Fruit fly (Drosophila melanogaster) whole organism, embryonic: ENCODE measurements around the gene Nup98-96.

ENCODE experiments used
- ATbp ChIP-seq: fragments of 200-800 bp; sonication (Bioruptor generic); optimal IDR thresholded peaks from 2 replicates; lab custom pipeline; 2017; ENCODE audit warnings: missing biosample characterization, mild to moderate bottlenecking, missing genetic modification characterization, missing genetic modification reagents
- Abd-B ChIP-seq: fragments of 200-800 bp; sonication (Bioruptor generic); optimal IDR thresholded peaks from 2 replicates; lab custom pipeline; 2018; ENCODE audit warnings: missing biosample characterization, mild to moderate bottlenecking, missing genetic modification characterization, moderate library complexity
- Ada2b ChIP-seq: fragments of 200-800 bp; sonication (Bioruptor generic); IDR thresholded peaks from 2 replicates; pipeline ENCODE4 v1.3.6; 2022; ENCODE audit warnings: missing biosample characterization, missing genetic modification characterization
- CG11504 ChIP-seq: fragments of 200-800 bp; sonication (Bioruptor generic); optimal IDR thresholded peaks from 3 replicates; lab custom pipeline; 2019; ENCODE audit warnings: missing biosample characterization, mild to moderate bottlenecking, missing genetic modification characterization, moderate library complexity
- CG11560 ChIP-seq: fragments of 200-800 bp; sonication (Bioruptor generic); IDR thresholded peaks from 3 replicates; pipeline ENCODE4 v1.3.6; 2022; ENCODE audit warnings: missing biosample characterization, missing genetic modification characterization
- CG12299 ChIP-seq: fragments of 200-800 bp; sonication (Bioruptor generic); optimal IDR thresholded peaks from 2 replicates; lab custom pipeline; 2018; ENCODE audit warnings: missing biosample characterization, mild to moderate bottlenecking, missing genetic modification characterization
- CG15601 ChIP-seq: fragments of 200-800 bp; sonication (Bioruptor generic); optimal IDR thresholded peaks from 3 replicates; lab custom pipeline; 2019; ENCODE audit warnings: missing biosample characterization, mild to moderate bottlenecking, missing genetic modification characterization, moderate library complexity
- CG16815 ChIP-seq: fragments of 200-800 bp; sonication (Bioruptor generic); optimal IDR thresholded peaks from 3 replicates; lab custom pipeline; 2017; ENCODE audit warnings: missing biosample characterization, mild to moderate bottlenecking, missing genetic modification characterization
- CG18011 ChIP-seq: fragments of 200-800 bp; sonication (Bioruptor generic); optimal IDR thresholded peaks from 2 replicates; lab custom pipeline; 2017; ENCODE audit warnings: missing biosample characterization, missing genetic modification characterization, mild to moderate bottlenecking, moderate library complexity, missing genotype
- CG18764 ChIP-seq: fragments of 200-800 bp; sonication (Bioruptor generic); optimal IDR thresholded peaks from 3 replicates; lab custom pipeline; 2016; ENCODE audit warnings: missing biosample characterization, missing genetic modification characterization
- CG2202 ChIP-seq: fragments of 200-800 bp; sonication (Bioruptor generic); optimal IDR thresholded peaks from 2 replicates; lab custom pipeline; 2018; ENCODE audit warnings: missing biosample characterization, mild to moderate bottlenecking, missing genetic modification characterization
- CG30431 ChIP-seq: fragments of 200-800 bp; sonication (Bioruptor generic); optimal IDR thresholded peaks from 2 replicates; lab custom pipeline; 2017; ENCODE audit warnings: missing biosample characterization, missing genetic modification characterization
- CG42726 ChIP-seq: fragments of 200-800 bp; sonication (Bioruptor generic); IDR thresholded peaks from 2 replicates; pipeline ENCODE4 v1.3.6; 2022; ENCODE audit warnings: missing biosample characterization, missing genetic modification characterization; ENCODE audit not compliant: partially characterized antibody
- CG4404 ChIP-seq: fragments of 200-800 bp; sonication (Bioruptor generic); IDR thresholded peaks from 2 replicates; pipeline ENCODE4 v1.3.6; 2022; ENCODE audit warnings: missing biosample characterization, missing genetic modification characterization
- CG4424 ChIP-seq: fragments of 200-800 bp; sonication (Bioruptor generic); optimal IDR thresholded peaks from 3 replicates; lab custom pipeline; 2016; ENCODE audit warnings: missing biosample characterization, missing genetic modification characterization
- CG8924 ChIP-seq: fragments of 200-800 bp; optimal IDR thresholded peaks from 3 replicates; lab custom pipeline; 2019; ENCODE audit warnings: missing biosample characterization, mild to moderate bottlenecking, missing genetic modification characterization, moderate library complexity
- CG9876 ChIP-seq: fragments of 200-800 bp; sonication (Bioruptor generic); optimal IDR thresholded peaks from 2 replicates; lab custom pipeline; 2016; ENCODE audit warnings: missing biosample characterization, missing genetic modification characterization
- CG9932 ChIP-seq: fragments of 200-800 bp; sonication (Bioruptor generic); IDR thresholded peaks from 2 replicates; pipeline ENCODE4 v1.3.6; 2022; ENCODE audit warnings: missing biosample characterization, missing genetic modification characterization
- Dad ChIP-seq: fragments of 200-800 bp; sonication (Bioruptor generic); optimal IDR thresholded peaks from 3 replicates; lab custom pipeline; 2016; ENCODE audit warnings: missing biosample characterization, missing genetic modification characterization
- Dfd ChIP-seq, 2 experiments: fragments of >200 bp; optimal IDR thresholded peaks; 2 replicates each; lab custom pipeline; 2017; ENCODE audit warnings: missing biosample characterization in 2 of 2, missing genetic modification characterization in 2 of 2
- Dp ChIP-seq: fragments of 200-800 bp; sonication (Bioruptor generic); optimal IDR thresholded peaks from 2 replicates; lab custom pipeline; 2018; ENCODE audit warnings: missing biosample characterization, mild to moderate bottlenecking, missing genetic modification characterization, moderate library complexity
- E2f2 ChIP-seq: fragments of 200-800 bp; sonication (Bioruptor generic); IDR thresholded peaks from 2 replicates; pipeline ENCODE4 v1.3.6; 2022; ENCODE audit warnings: missing biosample characterization, missing genetic modification characterization
- Hmx ChIP-seq: fragments of 200-800 bp; sonication (Bioruptor generic); optimal IDR thresholded peaks from 2 replicates; lab custom pipeline; 2016; ENCODE audit warnings: missing biosample characterization, missing genetic modification characterization
- Hr3 ChIP-seq: fragments of 200-800 bp; sonication (Bioruptor generic); optimal IDR thresholded peaks from 3 replicates; lab custom pipeline; 2016; ENCODE audit warnings: missing biosample characterization, missing genetic modification characterization
- Mes4 ChIP-seq: fragments of 200-800 bp; sonication (Bioruptor generic); optimal IDR thresholded peaks from 2 replicates; lab custom pipeline; 2016; ENCODE audit warnings: missing biosample characterization, missing genetic modification characterization
- NC2α ChIP-seq: fragments of 200-800 bp; sonication (Bioruptor generic); optimal IDR thresholded peaks from 2 replicates; lab custom pipeline; 2016; ENCODE audit warnings: missing biosample characterization, missing genetic modification characterization
- Pdp1 ChIP-seq, 2 experiments: fragments of 200-800 bp; sonication (Bioruptor generic); optimal IDR thresholded peaks; 3 replicates each; lab custom pipeline; 2016; ENCODE audit warnings: missing biosample characterization in 2 of 2, missing genetic modification characterization in 2 of 2, mild to moderate bottlenecking in 1 of 2, moderate library complexity in 1 of 2
- Ssrp ChIP-seq: fragments of 200-800 bp; sonication (Bioruptor generic); optimal IDR thresholded peaks from 2 replicates; lab custom pipeline; 2018; ENCODE audit warnings: missing biosample characterization, mild to moderate bottlenecking, missing genetic modification characterization, moderate library complexity
- Taf1 ChIP-seq: fragments of 200-800 bp; sonication (Bioruptor generic); IDR thresholded peaks from 2 replicates; pipeline ENCODE4 v1.3.6; 2022; ENCODE audit warnings: missing biosample characterization, missing genetic modification characterization
- bcd ChIP-seq: fragments of 200-800 bp; sonication (Bioruptor generic); optimal IDR thresholded peaks from 2 replicates; lab custom pipeline; 2017; ENCODE audit warnings: missing biosample characterization, mild to moderate bottlenecking, missing genetic modification characterization
- bsh ChIP-seq, 2 experiments: fragments of 200-800 bp; sonication (Bioruptor generic); optimal IDR thresholded peaks; 2 replicates each; lab custom pipeline; 2017 to 2018; ENCODE audit warnings: mild to moderate bottlenecking in 2 of 2, missing biosample characterization in 2 of 2, missing genetic modification characterization in 2 of 2, moderate library complexity in 1 of 2
- btn ChIP-seq: fragments of 200-800 bp; sonication (Bioruptor generic); optimal IDR thresholded peaks from 2 replicates; lab custom pipeline; 2016; ENCODE audit warnings: missing biosample characterization, missing genetic modification characterization
- cwo ChIP-seq: fragments of 200-800 bp; sonication (Bioruptor generic); optimal IDR thresholded peaks from 3 replicates; lab custom pipeline; 2017; ENCODE audit warnings: missing biosample characterization, missing genetic modification characterization, mild to moderate bottlenecking, moderate library complexity, missing genetic modification reagents
- disco-r ChIP-seq: fragments of 200-800 bp; sonication (Bioruptor generic); optimal IDR thresholded peaks from 2 replicates; lab custom pipeline; 2016; ENCODE audit warnings: missing biosample characterization, missing genetic modification characterization
- fd64A ChIP-seq: fragments of 200-800 bp; sonication (Bioruptor generic); optimal IDR thresholded peaks from 3 replicates; lab custom pipeline; 2018; ENCODE audit warnings: missing biosample characterization, mild to moderate bottlenecking, missing genetic modification characterization
- hbn ChIP-seq: fragments of 200-800 bp; sonication (Bioruptor generic); IDR thresholded peaks from 2 replicates; pipeline ENCODE4 v1.3.6; 2022; ENCODE audit warnings: missing biosample characterization, missing genetic modification characterization; ENCODE audit not compliant: partially characterized antibody
- her ChIP-seq: fragments of 200-800 bp; sonication (Bioruptor generic); optimal IDR thresholded peaks from 2 replicates; lab custom pipeline; 2016; ENCODE audit warnings: missing biosample characterization, missing genetic modification characterization
- knrl ChIP-seq: fragments of 200-800 bp; sonication (Bioruptor generic); IDR thresholded peaks from 3 replicates; pipeline ENCODE4 v1.3.6; 2022; ENCODE audit warnings: missing biosample characterization, missing genetic modification characterization; ENCODE audit not compliant: partially characterized antibody
- lmd ChIP-seq: fragments of 200-800 bp; sonication (Bioruptor generic); IDR thresholded peaks from 2 replicates; pipeline ENCODE4 v1.3.6; 2022; ENCODE audit warnings: missing biosample characterization, missing genetic modification characterization
- mam ChIP-seq: fragments of 200-800 bp; sonication (Bioruptor generic); optimal IDR thresholded peaks from 3 replicates; lab custom pipeline; 2016; ENCODE audit warnings: missing biosample characterization, missing genetic modification characterization
- nerfin-1 ChIP-seq: fragments of 200-800 bp; sonication (Bioruptor generic); optimal IDR thresholded peaks from 3 replicates; lab custom pipeline; 2019; ENCODE audit warnings: missing biosample characterization, mild to moderate bottlenecking, missing genetic modification characterization, moderate library complexity
- odd ChIP-seq: fragments of 200-800 bp; sonication (Bioruptor generic); optimal IDR thresholded peaks from 2 replicates; lab custom pipeline; 2017; ENCODE audit warnings: missing biosample characterization, mild to moderate bottlenecking, missing genetic modification characterization
- phol ChIP-seq: fragments of 200-800 bp; sonication (Bioruptor generic); optimal IDR thresholded peaks from 3 replicates; lab custom pipeline; 2018; ENCODE audit warnings: missing biosample characterization, mild to moderate bottlenecking, missing genetic modification characterization, moderate library complexity
- pita ChIP-seq: fragments of 200-800 bp; sonication (Bioruptor generic); optimal IDR thresholded peaks from 2 replicates; lab custom pipeline; 2017; ENCODE audit warnings: missing biosample characterization, mild to moderate bottlenecking, missing genetic modification characterization
- rib ChIP-seq: fragments of 200-800 bp; sonication (Bioruptor generic); IDR thresholded peaks from 2 replicates; pipeline ENCODE4 v1.3.6; 2022; ENCODE audit warnings: missing biosample characterization, missing genetic modification characterization
- ro ChIP-seq: fragments of 200-800 bp; sonication (Bioruptor generic); IDR thresholded peaks from 2 replicates; pipeline ENCODE4 v1.3.6; 2022; ENCODE audit warnings: missing biosample characterization, missing genetic modification characterization
- so ChIP-seq: fragments of 200-800 bp; sonication (Bioruptor generic); IDR thresholded peaks from 3 replicates; pipeline ENCODE4 v1.3.6; 2022; ENCODE audit warnings: missing biosample characterization, missing genetic modification characterization
- stc ChIP-seq: fragments of 200-800 bp; sonication (Bioruptor generic); IDR thresholded peaks from 2 replicates; pipeline ENCODE4 v1.3.6; 2022; ENCODE audit warnings: missing biosample characterization, missing genetic modification characterization
- wek ChIP-seq: fragments of 200-800 bp; sonication (Bioruptor generic); optimal IDR thresholded peaks from 3 replicates; lab custom pipeline; 2018; ENCODE audit warnings: missing biosample characterization, mild to moderate bottlenecking, missing genetic modification characterization, moderate library complexity
- yki ChIP-seq: fragments of >200 bp; optimal IDR thresholded peaks from 3 replicates; lab custom pipeline; 2018
- zfh1 ChIP-seq: fragments of 200-800 bp; sonication (Bioruptor generic); IDR thresholded peaks from 3 replicates; pipeline ENCODE4 v1.3.6; 2022; ENCODE audit warnings: missing biosample characterization, missing genetic modification characterization

Nup98-96 gene

dm6 chr3R:23783961-23784360, 2.5 kb upstream of the Nup98-96 start (continued):
- TF ChIP-seq stc: peak; percentile 80
- no peak for TF ChIP-seq wek (GFP tag; lab: Kevin White, UChicago)
- TF ChIP-seq bsh (GFP tag; optimal IDR thresholded peaks at IDR 0.05; lab: Kevin White, UChicago): peak; percentile 87 to 92
- peak; percentile 72 for TF ChIP-seq CG8924 (tag; lab: Kevin White, UChicago)
- TF ChIP-seq CG30431: peak; percentile 71
- peak; percentile 82 for TF ChIP-seq CG11504 (tag; lab: Kevin White, UChicago)
- peak; percentile 16; the same call in 1 of the 2 replicates for TF ChIP-seq E2f2
- TF ChIP-seq hbn (GFP tag; lab: Robert Waterston, UW): no peak
- peak; percentile 43 for TF ChIP-seq cwo (GFP tag; lab: Kevin White, UChicago)
- TF ChIP-seq fd64A: peak; percentile 62
- peak; percentile 10 for TF ChIP-seq CG9876 (GFP tag; lab: Kevin White, UChicago)
- peak; percentile 41 for TF ChIP-seq Mes4 (GFP tag; lab: Kevin White, UChicago)
- TF ChIP-seq btn (GFP tag; lab: Kevin White, UChicago): peak; percentile 29
- TF ChIP-seq rib: no peak
- TF ChIP-seq bcd: peak; percentile 67
- TF ChIP-seq zfh1: peak; percentile 82
- TF ChIP-seq Taf1 (GFP tag; lab: Robert Waterston, UW): no peak
- TF ChIP-seq CG9932 (GFP tag; lab: Robert Waterston, UW): no peak
- TF ChIP-seq disco-r (GFP tag; lab: Kevin White, UChicago): peak; percentile 14
- peak; percentile 32; the same call in 1 of the 2 replicates for TF ChIP-seq ro
- TF ChIP-seq lmd (GFP tag; lab: Robert Waterston, UW): peak; percentile 73
- TF ChIP-seq Ada2b: no peak
- TF ChIP-seq mam (GFP tag; lab: Kevin White, UChicago): no peak
- peak; percentile 73 for TF ChIP-seq nerfin-1 (tag; lab: Kevin White, UChicago)
- TF ChIP-seq so (GFP tag; lab: Robert Waterston, UW): peak; percentile 73; the same call in 1 of the 3 replicates
- peak; percentile 8 for TF ChIP-seq Dad (GFP tag; lab: Kevin White, UChicago)
- peak; percentile 85 for TF ChIP-seq CG15601 (tag; lab: Kevin White, UChicago)
- TF ChIP-seq CG4404 (GFP tag; lab: Robert Waterston, UW): peak; percentile 51
- peak; percentile 11 for TF ChIP-seq CG12299 (tag; lab: Kevin White, UChicago)
- peak; percentile 9 to 70 for TF ChIP-seq Pdp1 (GFP tag; optimal IDR thresholded peaks at IDR 0.05; lab: Kevin White, UChicago)
- TF ChIP-seq Hr3: peak; percentile 68
- no peak for TF ChIP-seq Dfd (GFP tag; optimal IDR thresholded peaks at IDR 0.05; lab: Kevin White, UChicago)
- TF ChIP-seq ATbp (GFP tag; lab: Kevin White, UChicago): peak; percentile 75
- peak; percentile 16 for TF ChIP-seq CG18011 (GFP tag; lab: Kevin White, UChicago)
- no peak for TF ChIP-seq her (GFP tag; lab: Kevin White, UChicago)
- peak; percentile 57 for TF ChIP-seq CG18764
- TF ChIP-seq NC2α (GFP tag; lab: Kevin White, UChicago): no peak
- TF ChIP-seq CG4424 (GFP tag; lab: Kevin White, UChicago): peak; percentile 82
- TF ChIP-seq yki (lab: Kevin White, UChicago): no peak
- no peak for TF ChIP-seq Hmx
- peak; percentile 77 for TF ChIP-seq CG16815 (GFP tag; lab: Kevin White, UChicago)
- TF ChIP-seq Abd-B (GFP tag; lab: Kevin White, UChicago): peak; percentile 69
- no peak for TF ChIP-seq CG11560 (tag; lab: Robert Waterston, UW)
- no peak for TF ChIP-seq pita (GFP tag; lab: Kevin White, UChicago)
- peak; percentile 37 for TF ChIP-seq odd (GFP tag; lab: Kevin White, UChicago)
- TF ChIP-seq knrl: 0 out of 3 replicates have a peak, but pooled peaks have one; percentile 20
- TF ChIP-seq Dp (GFP tag; lab: Kevin White, UChicago): no peak
- peak; percentile 81 for TF ChIP-seq CG2202 (tag; lab: Kevin White, UChicago)
- TF ChIP-seq CG42726: no peak
- peak; percentile 91 for TF ChIP-seq phol
- TF ChIP-seq Ssrp (tag; lab: Kevin White, UChicago): peak; percentile 89
